Fruit fly (Drosophila melanogaster) whole organism, embryonic: Measurements from ENCODE around the gene CG6066.

Source experiments
- Awh ChIP-seq: fragments of 200-800 bp; sonication (Bioruptor generic); IDR thresholded peaks from 2 replicates; pipeline ENCODE4, ENCODE4 v1.3.6; 2022; ENCODE audit warnings: missing biosample characterization, missing genetic modification characterization
- CG11504 ChIP-seq: fragments of 200-800 bp; sonication (Bioruptor generic); optimal IDR thresholded peaks from 3 replicates; lab custom pipeline; 2019; ENCODE audit warnings: missing biosample characterization, mild to moderate bottlenecking, missing genetic modification characterization, moderate library complexity
- CG12769 ChIP-seq: fragments of 200-800 bp; sonication (Bioruptor generic); optimal IDR thresholded peaks from 2 replicates; lab custom pipeline; 2019; ENCODE audit warnings: missing biosample characterization, mild to moderate bottlenecking, missing genetic modification characterization, moderate library complexity
- CG15073 ChIP-seq: fragments of 200-800 bp; sonication (Bioruptor generic); optimal IDR thresholded peaks from 2 replicates; lab custom pipeline; 2016; ENCODE audit warnings: missing biosample characterization, missing genetic modification characterization
- CG15696 ChIP-seq: fragments of 200-800 bp; sonication (Bioruptor generic); optimal IDR thresholded peaks from 2 replicates; lab custom pipeline; 2019; ENCODE audit warnings: missing biosample characterization, mild to moderate bottlenecking, missing genetic modification characterization, moderate library complexity
- CG16863 ChIP-seq: fragments of 200-800 bp; sonication (Bioruptor generic); optimal IDR thresholded peaks from 3 replicates; lab custom pipeline; 2016; ENCODE audit warnings: missing biosample characterization, missing genetic modification characterization
- CG17802 ChIP-seq: fragments of 200-800 bp; sonication (Bioruptor generic); optimal IDR thresholded peaks from 2 replicates; lab custom pipeline; 2018; ENCODE audit warnings: missing biosample characterization, mild to moderate bottlenecking, missing genetic modification characterization, moderate library complexity
- CG18262 ChIP-seq: fragments of 200-800 bp; optimal IDR thresholded peaks from 3 replicates; lab custom pipeline; 2019; ENCODE audit warnings: missing biosample characterization, mild to moderate bottlenecking, missing genetic modification characterization, moderate library complexity
- CG2120 ChIP-seq: fragments of 200-800 bp; sonication (Bioruptor generic); optimal IDR thresholded peaks from 3 replicates; lab custom pipeline; 2016; ENCODE audit warnings: missing biosample characterization, missing genetic modification characterization
- CG2678 ChIP-seq: fragments of 200-800 bp; sonication (Bioruptor generic); optimal IDR thresholded peaks from 3 replicates; lab custom pipeline; 2019; ENCODE audit warnings: missing biosample characterization, mild to moderate bottlenecking, missing genetic modification characterization, moderate library complexity
- CG2712 ChIP-seq: fragments of 200-800 bp; optimal IDR thresholded peaks from 3 replicates; lab custom pipeline; 2019; ENCODE audit warnings: missing biosample characterization, mild to moderate bottlenecking, missing genetic modification characterization, moderate library complexity
- CG30403 ChIP-seq: fragments of 200-800 bp; sonication (Bioruptor generic); optimal IDR thresholded peaks from 3 replicates; lab custom pipeline; 2016; ENCODE audit warnings: missing biosample characterization, missing genetic modification characterization
- CG34376 ChIP-seq: fragments of 200-800 bp; sonication (Bioruptor generic); optimal IDR thresholded peaks from 2 replicates; lab custom pipeline; 2018; ENCODE audit warnings: missing biosample characterization, mild to moderate bottlenecking, missing genetic modification characterization
- CG4820 ChIP-seq: fragments of 200-800 bp; sonication (Bioruptor generic); optimal IDR thresholded peaks from 3 replicates; lab custom pipeline; 2016; ENCODE audit warnings: missing biosample characterization, missing genetic modification characterization
- CG5180 ChIP-seq: fragments of 200-800 bp; sonication (Bioruptor generic); optimal IDR thresholded peaks from 3 replicates; lab custom pipeline; 2017; ENCODE audit warnings: missing biosample characterization, missing genetic modification characterization, mild to moderate bottlenecking, moderate library complexity, missing genetic modification reagents
- CG6813 ChIP-seq: fragments of 200-800 bp; sonication (Bioruptor generic); optimal IDR thresholded peaks from 2 replicates; lab custom pipeline; 2017; ENCODE audit warnings: missing biosample characterization, missing genetic modification characterization, mild to moderate bottlenecking, moderate library complexity, missing genetic modification reagents
- CG7839 ChIP-seq: fragments of 200-800 bp; sonication (Bioruptor generic); optimal IDR thresholded peaks from 3 replicates; lab custom pipeline; 2018; ENCODE audit warnings: missing biosample characterization, mild to moderate bottlenecking, missing genetic modification characterization, moderate library complexity
- CG8281 ChIP-seq: fragments of 200-800 bp; sonication (Bioruptor generic); optimal IDR thresholded peaks from 2 replicates; lab custom pipeline; 2018; ENCODE audit warnings: missing biosample characterization, mild to moderate bottlenecking, missing genetic modification characterization, moderate library complexity
- CG8290 ChIP-seq, 3 experiments: fragments of 200-800 bp; sonication (Bioruptor generic); optimal IDR thresholded peaks; 2 replicates each; lab custom pipeline; 2016 to 2019; ENCODE audit warnings: missing biosample characterization in 3 of 3, missing genetic modification characterization in 3 of 3, mild to moderate bottlenecking in 2 of 3, moderate library complexity in 1 of 3
- CG8388 ChIP-seq: fragments of 200-800 bp; sonication (Bioruptor generic); optimal IDR thresholded peaks from 2 replicates; lab custom pipeline; 2019; ENCODE audit warnings: missing biosample characterization, mild to moderate bottlenecking, missing genetic modification characterization, moderate library complexity
- CG9932 ChIP-seq: fragments of 200-800 bp; sonication (Bioruptor generic); IDR thresholded peaks from 2 replicates; pipeline ENCODE4 v1.3.6; 2022; ENCODE audit warnings: missing biosample characterization, missing genetic modification characterization
- D19A ChIP-seq: fragments of 200-800 bp; optimal IDR thresholded peaks from 3 replicates; lab custom pipeline; 2019; ENCODE audit warnings: missing biosample characterization, mild to moderate bottlenecking, missing genetic modification characterization, moderate library complexity
- Dfd ChIP-seq, 2 experiments: fragments of >200 bp; optimal IDR thresholded peaks; 2 replicates each; lab custom pipeline; 2017; ENCODE audit warnings: missing biosample characterization in 2 of 2, missing genetic modification characterization in 2 of 2
- Dip2 ChIP-seq: fragments of 200-800 bp; sonication (Bioruptor generic); IDR thresholded peaks from 2 replicates; pipeline ENCODE4 v1.3.6; 2022; ENCODE audit warnings: missing biosample characterization, missing genetic modification characterization
- HHEX ChIP-seq: fragments of 200-800 bp; sonication (Bioruptor generic); optimal IDR thresholded peaks from 3 replicates; lab custom pipeline; 2017; ENCODE audit warnings: missing biosample characterization, mild to moderate bottlenecking, missing genetic modification characterization, missing genetic modification reagents
- HLH54F ChIP-seq: fragments of 200-800 bp; sonication (Bioruptor generic); optimal IDR thresholded peaks from 3 replicates; lab custom pipeline; 2016; ENCODE audit warnings: missing biosample characterization, missing genetic modification characterization
- Hey ChIP-seq: fragments of 200-800 bp; sonication (Bioruptor generic); optimal IDR thresholded peaks from 3 replicates; lab custom pipeline; 2018; ENCODE audit warnings: missing biosample characterization, mild to moderate bottlenecking, missing genetic modification characterization
- Med ChIP-seq: fragments of 200-800 bp; sonication (Bioruptor generic); peaks from one replicate; lab custom pipeline; 2016; ENCODE audit warnings: missing biosample characterization, missing genetic modification characterization, mild to moderate bottlenecking, inconsistent platforms, moderate library complexity
- Pdp1 ChIP-seq, 2 experiments: fragments of 200-800 bp; sonication (Bioruptor generic); optimal IDR thresholded peaks; 3 replicates each; lab custom pipeline; 2016; ENCODE audit warnings: missing biosample characterization in 2 of 2, missing genetic modification characterization in 2 of 2, mild to moderate bottlenecking in 1 of 2, moderate library complexity in 1 of 2
- Rx ChIP-seq: fragments of 200-800 bp; sonication (Bioruptor generic); IDR thresholded peaks from 2 replicates; pipeline ENCODE4 v1.3.6; 2022; ENCODE audit warnings: missing biosample characterization, missing genetic modification characterization
- abd-A ChIP-seq: fragments of 200-800 bp; sonication (Bioruptor generic); optimal IDR thresholded peaks from 3 replicates; lab custom pipeline; 2019; ENCODE audit warnings: missing biosample characterization, mild to moderate bottlenecking, missing genetic modification characterization, moderate library complexity
- bigmax ChIP-seq: fragments of 200-800 bp; sonication (Bioruptor generic); optimal IDR thresholded peaks from 2 replicates; lab custom pipeline; 2018; ENCODE audit warnings: missing biosample characterization, mild to moderate bottlenecking, missing genetic modification characterization
- crol ChIP-seq: fragments of 200-800 bp; sonication (Bioruptor generic); IDR thresholded peaks from 2 replicates; pipeline ENCODE4 v1.3.6; 2022; ENCODE audit warnings: missing biosample characterization, missing genetic modification characterization
- da ChIP-seq: fragments of 200-800 bp; sonication (Bioruptor generic); optimal IDR thresholded peaks from 2 replicates; lab custom pipeline; 2016; ENCODE audit warnings: missing biosample characterization, missing genetic modification characterization
- dmrt99B ChIP-seq: fragments of 200-800 bp; sonication (Bioruptor generic); optimal IDR thresholded peaks from 2 replicates; lab custom pipeline; 2018; ENCODE audit warnings: missing biosample characterization, mild to moderate bottlenecking, missing genetic modification characterization, moderate library complexity
- exex ChIP-seq: fragments of 200-800 bp; sonication (Bioruptor generic); optimal IDR thresholded peaks from 4 replicates; lab custom pipeline; 2018; ENCODE audit warnings: missing biosample characterization, mild to moderate bottlenecking, missing genetic modification characterization, moderate library complexity
- fd64A ChIP-seq: fragments of 200-800 bp; sonication (Bioruptor generic); optimal IDR thresholded peaks from 3 replicates; lab custom pipeline; 2018; ENCODE audit warnings: missing biosample characterization, mild to moderate bottlenecking, missing genetic modification characterization
- gsb-n ChIP-seq: fragments of 200-800 bp; sonication (Bioruptor generic); optimal IDR thresholded peaks from 3 replicates; lab custom pipeline; 2018; ENCODE audit warnings: missing biosample characterization, mild to moderate bottlenecking, missing genetic modification characterization
- org-1 ChIP-seq: fragments of 200-800 bp; sonication (Bioruptor generic); optimal IDR thresholded peaks from 2 replicates; lab custom pipeline; 2017; ENCODE audit warnings: missing biosample characterization, missing genetic modification characterization
- pum ChIP-seq: fragments of 200-800 bp; sonication (Bioruptor generic); optimal IDR thresholded peaks from 2 replicates; lab custom pipeline; 2016; ENCODE audit warnings: missing biosample characterization, missing genetic modification characterization
- sd ChIP-seq: fragments of 200-800 bp; sonication (Bioruptor generic); optimal IDR thresholded peaks from 3 replicates; lab custom pipeline; 2018; ENCODE audit warnings: missing biosample characterization, mild to moderate bottlenecking, missing genetic modification characterization, moderate library complexity
- seq ChIP-seq: fragments of 200-800 bp; sonication (Bioruptor generic); IDR thresholded peaks from 2 replicates; pipeline ENCODE4 v1.3.6; 2022; ENCODE audit warnings: missing biosample characterization, missing genetic modification characterization
- slbo ChIP-seq: fragments of 200-800 bp; sonication (Bioruptor generic); IDR thresholded peaks from 2 replicates; pipeline ENCODE4 v1.3.6; 2022; ENCODE audit warnings: missing biosample characterization, missing genetic modification characterization
- sug ChIP-seq: fragments of 200-800 bp; optimal IDR thresholded peaks from 2 replicates; lab custom pipeline; 2019; ENCODE audit warnings: missing biosample characterization, mild to moderate bottlenecking, missing genetic modification characterization, moderate library complexity
- tup ChIP-seq: fragments of 200-800 bp; sonication (Bioruptor generic); optimal IDR thresholded peaks from 2 replicates; lab custom pipeline; 2016; ENCODE audit warnings: missing biosample characterization, mild to moderate bottlenecking, missing genetic modification characterization, moderate library complexity
- twi ChIP-seq: fragments of 200-800 bp; optimal IDR thresholded peaks from 2 replicates; lab custom pipeline; 2019; ENCODE audit warnings: missing biosample characterization, mild to moderate bottlenecking, missing genetic modification characterization, moderate library complexity
- vnd ChIP-seq: fragments of 200-800 bp; sonication (Bioruptor generic); IDR thresholded peaks from 3 replicates; pipeline ENCODE4 v1.3.6; 2022; ENCODE audit warnings: missing biosample characterization, missing genetic modification characterization; ENCODE audit not compliant: partially characterized antibody
- yki ChIP-seq: fragments of >200 bp; optimal IDR thresholded peaks from 3 replicates; lab custom pipeline; 2018

The CG6066 gene

DNA sequence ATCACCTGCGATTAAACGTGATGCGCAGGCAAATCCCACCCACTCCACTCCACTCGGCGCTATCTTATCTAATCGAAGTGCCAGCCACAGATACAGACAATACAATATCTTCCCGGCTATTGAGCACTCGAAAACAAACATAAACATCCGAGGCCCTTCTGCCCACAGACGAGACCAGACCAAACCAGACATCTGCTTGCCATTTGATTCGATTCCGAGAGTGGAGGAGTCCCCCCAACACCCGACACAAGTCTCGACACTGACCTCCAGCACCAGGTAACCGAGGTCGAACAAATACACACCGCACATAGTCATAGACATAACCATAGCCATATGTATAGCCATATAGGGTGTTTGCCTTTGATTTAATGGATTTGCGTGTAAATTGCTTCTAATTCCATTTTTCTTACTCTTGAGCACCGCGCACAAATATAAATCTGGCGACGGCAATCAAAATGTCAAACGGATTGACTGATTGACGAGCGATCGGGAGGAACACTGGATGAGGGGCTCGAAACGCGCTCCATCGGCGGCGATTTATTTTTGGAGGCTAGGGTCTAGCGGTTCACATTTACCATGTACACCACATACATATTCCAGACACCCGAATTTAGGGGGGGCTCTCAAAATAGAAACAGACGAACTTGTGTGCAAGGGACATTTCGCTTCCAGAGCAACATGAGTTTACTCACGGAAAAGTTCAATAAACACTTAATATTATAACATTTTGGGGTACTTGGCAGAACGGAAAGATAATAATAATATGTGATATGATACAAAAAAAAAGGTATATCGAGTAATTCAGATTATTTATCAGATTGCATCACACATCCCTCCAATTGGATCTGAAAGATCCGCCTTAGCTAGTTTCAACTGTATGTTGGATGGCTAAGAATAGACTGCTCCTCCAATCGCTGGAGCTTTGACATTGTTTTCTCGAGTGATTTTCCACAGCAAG lies 32.6 kb upstream of the CG6066 start:
- TF ChIP-seq D19A (tag; lab: Kevin White, UChicago) (peak; percentile 57), gsb-n (tag; lab: Kevin White, UChicago) (no peak), sd (peak; percentile 56), CG15696 (no peak), CG7839 (peak; percentile 21), Dip2 (GFP tag; lab: Robert Waterston, UW) (no peak), twi (tag; lab: Kevin White, UChicago) (peak; percentile 85), Awh (GFP tag; lab: Robert Waterston, UW) (no peak), CG30403 (GFP tag; lab: Kevin White, UChicago) (no peak), pum (no peak), CG17802 (tag; lab: Kevin White, UChicago) (no peak), Med (GFP tag; lab: Kevin White, UChicago) (peak; percentile 60), org-1 (GFP tag; lab: Kevin White, UChicago) (peak; percentile 18), sug (tag; lab: Kevin White, UChicago) (peak; percentile 56), CG4820 (GFP tag; lab: Kevin White, UChicago) (no peak), seq (GFP tag; lab: Robert Waterston, UW) (no peak), dmrt99B (tag; lab: Kevin White, UChicago) (peak; percentile 32), Dfd (GFP tag; optimal IDR thresholded peaks at IDR 0.05; lab: Kevin White, UChicago) (no peak), CG8290 (GFP tag; optimal IDR thresholded peaks at IDR 0.05; lab: Kevin White, UChicago) (no peak), CG8290 (tag; optimal IDR thresholded peaks at IDR 0.05; lab: Kevin White, UChicago) (peak in 1 of 2 experiments; percentile 19), CG2678 (tag; lab: Kevin White, UChicago) (peak; percentile 47), CG11504 (tag; lab: Kevin White, UChicago) (peak; percentile 10), CG2120 (GFP tag; lab: Kevin White, UChicago) (peak; percentile 24), CG16863 (no peak), crol (no peak), CG18262 (tag; lab: Kevin White, UChicago) (peak; percentile 7), Rx (no peak), CG5180 (GFP tag; lab: Kevin White, UChicago) (no peak), yki (lab: Kevin White, UChicago) (no peak), slbo (GFP tag; lab: Robert Waterston, UW) (no peak), HHEX (peak; percentile 3), fd64A (GFP tag; lab: Kevin White, UChicago) (peak; percentile 31), CG9932 (GFP tag; lab: Robert Waterston, UW) (no peak), vnd (GFP tag; lab: Robert Waterston, UW) (no peak), CG34376 (peak; percentile 38), tup (GFP tag; lab: Kevin White, UChicago) (no peak), abd-A (tag; lab: Kevin White, UChicago) (peak; percentile 90), Hey (tag; lab: Kevin White, UChicago) (peak; percentile 38), CG8388 (GFP tag; lab: Kevin White, UChicago) (no peak), CG12769 (tag; lab: Kevin White, UChicago) (peak; percentile 89), CG8281 (tag; lab: Kevin White, UChicago) (peak; percentile 91), bigmax (GFP tag; lab: Kevin White, UChicago) (no peak), exex (tag; lab: Kevin White, UChicago) (peak; percentile 41), Pdp1 (GFP tag; optimal IDR thresholded peaks at IDR 0.05; lab: Kevin White, UChicago) (peak in 1 of 2 experiments; percentile 48), CG15073 (no peak), da (GFP tag; lab: Kevin White, UChicago) (peak; percentile 23), CG2712 (tag; lab: Kevin White, UChicago) (peak; percentile 17), CG6813 (GFP tag; lab: Kevin White, UChicago) (peak; percentile 40), HLH54F (GFP tag; lab: Kevin White, UChicago) (no peak)
